Worm (Caenorhabditis elegans): ENCODE measurements around the gene K02F6.4.
"Not testable (repeated sequence)": the region's sequence is repeated elsewhere in the genome, so short reads cannot be mapped to it uniquely, and the experiment has no call there.

K02F6.4 gene

DNA sequence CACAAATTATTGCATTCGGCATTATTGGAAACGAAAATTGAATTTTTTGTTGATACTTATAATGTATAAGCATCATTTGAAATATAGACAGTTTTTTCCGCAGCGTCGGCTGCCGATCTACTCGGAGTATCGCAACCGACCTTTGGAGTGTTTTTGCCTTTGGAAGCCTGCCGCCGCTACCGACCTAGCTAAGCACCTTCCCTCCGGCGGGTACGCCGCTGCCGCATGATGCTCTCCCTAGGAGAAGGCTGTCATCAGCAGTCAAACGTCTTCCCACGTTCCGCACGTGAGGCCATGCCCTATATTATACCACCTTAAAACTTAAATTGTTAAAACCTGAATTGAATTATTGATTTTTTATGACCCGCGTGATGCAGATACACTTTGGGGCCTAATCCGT lies 19.8 kb upstream of the K02F6.4 start:
- TF ChIP-seq unc-130 (tag; optimal IDR thresholded peaks at IDR 0.05), result no peak

DNA sequence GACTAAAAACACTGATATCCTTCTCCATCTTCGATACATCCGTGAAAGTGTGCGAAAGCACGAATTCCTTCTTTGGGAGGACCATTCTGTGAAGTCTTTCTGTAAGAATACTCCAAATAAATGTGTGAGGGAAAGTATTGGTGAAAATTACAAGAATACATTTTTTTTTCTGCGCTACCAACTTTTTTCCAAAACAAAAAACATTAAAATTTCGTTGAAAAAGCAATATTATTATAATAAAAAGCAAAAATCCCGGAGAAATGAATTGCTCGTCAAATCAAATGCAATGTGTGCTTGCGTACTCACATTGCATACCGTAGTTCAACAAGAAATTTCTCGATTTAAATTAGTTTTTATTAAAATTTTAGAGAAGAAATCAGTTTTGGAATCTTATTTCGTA lies 16.3 kb upstream of the K02F6.4 start, which contains the start of gene bath-13:
Gene bath-13 (minus strand): TSS at position 101 of the 400 bp plus-strand sequence.
- TF ChIP-seq nhr-28 (tag; optimal IDR thresholded peaks at IDR 0.05) (no peak), unc-130 (tag; optimal IDR thresholded peaks at IDR 0.05) (no peak), nhr-90 (tag; optimal IDR thresholded peaks at IDR 0.05; ENCODE audit: poor library complexity) (no peak), snu-23 (GFP tag; optimal IDR thresholded peaks at IDR 0.05) (no peak), elt-3 (tag; optimal IDR thresholded peaks at IDR 0.05) (no peak), isw-1 (GFP tag; IDR thresholded peaks at IDR 0.05) (no peak), snpc-4 (tag; optimal IDR thresholded peaks at IDR 0.05) (no peak)

DNA sequence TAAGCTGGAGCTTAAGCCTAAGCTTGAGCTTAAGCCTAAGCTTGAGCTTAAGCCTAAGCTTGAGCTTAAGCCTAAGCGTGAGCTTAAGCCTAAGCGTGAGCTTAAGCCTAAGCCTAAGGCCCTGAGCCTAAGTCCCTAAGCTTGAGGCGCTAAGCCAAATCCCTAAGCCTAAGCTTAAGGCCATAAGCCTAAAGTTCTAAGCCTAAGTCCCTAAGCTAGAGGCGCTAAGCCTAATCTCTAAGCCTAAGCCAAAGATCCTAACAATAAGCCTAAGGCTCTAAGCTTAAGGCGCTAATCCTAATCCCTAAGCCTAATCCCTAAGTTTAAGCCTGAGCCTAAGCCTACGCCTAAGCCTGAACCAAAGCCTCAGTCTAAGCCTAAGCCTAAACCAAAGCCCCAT lies 12.6 kb upstream of the K02F6.4 start:
- no peak for TF ChIP-seq nhr-19 (GFP tag; conservative IDR thresholded peaks at IDR 0.05)
- TF ChIP-seq lin-39 (tag; optimal IDR thresholded peaks at IDR 0.05), result no peak
- no peak for TF ChIP-seq lir-3 (tag; optimal IDR thresholded peaks at IDR 0.05; ENCODE audit: poor library complexity)
- TF ChIP-seq dpl-1 (GFP tag; optimal IDR thresholded peaks at IDR 0.05), result no peak
- no peak for TF ChIP-seq pax-3 (tag; optimal IDR thresholded peaks at IDR 0.05)
- TF ChIP-seq nhr-28 (tag; optimal IDR thresholded peaks at IDR 0.05), result no peak
- TF ChIP-seq tbx-2 (tag; optimal IDR thresholded peaks at IDR 0.05), result no peak
- TF ChIP-seq isw-1 (GFP tag; IDR thresholded peaks at IDR 0.05), result no peak

DNA sequence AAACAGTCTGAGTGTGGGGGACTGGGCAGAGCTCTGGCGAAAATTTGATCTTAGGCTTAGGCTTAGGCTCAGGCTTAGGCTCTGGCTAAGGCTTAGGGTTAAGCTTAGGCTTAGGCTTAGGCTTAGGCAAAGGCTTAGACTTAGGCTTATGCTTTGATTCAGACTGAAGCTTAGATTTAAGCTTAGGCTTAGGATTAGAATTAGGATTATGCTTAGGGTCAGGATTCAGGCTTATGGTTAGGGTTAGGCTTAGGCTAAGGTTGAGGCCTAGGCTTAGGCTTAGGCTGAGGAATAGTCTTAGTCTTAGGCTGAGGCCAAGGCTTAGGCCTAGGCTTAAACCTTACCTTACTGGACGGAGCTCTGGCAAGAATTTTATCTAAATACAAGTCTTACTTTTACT lies 11.4 kb upstream of the K02F6.4 start:
- TF ChIP-seq hlh-17 (GFP tag; optimal IDR thresholded peaks at IDR 0.05; ENCODE audit: borderline replicate concordance) (no peak), mep-1 (tag; optimal IDR thresholded peaks at IDR 0.05) (no peak), unc-86 (tag; optimal IDR thresholded peaks at IDR 0.05) (no peak), alr-1 (tag; optimal IDR thresholded peaks at IDR 0.05; ENCODE audit: borderline replicate concordance) (no peak), pqm-1 (tag; optimal IDR thresholded peaks at IDR 0.05) (no peak), mdl-1 (tag; optimal IDR thresholded peaks at IDR 0.05) (no peak), swsn-7 (tag; optimal IDR thresholded peaks at IDR 0.05) (no peak), C16A3.4 (tag; optimal IDR thresholded peaks at IDR 0.05) (no peak), egl-13 (tag; optimal IDR thresholded peaks at IDR 0.05) (no peak), dpl-1 (GFP tag; optimal IDR thresholded peaks at IDR 0.05) (no peak), ceh-90 (tag; optimal IDR thresholded peaks at IDR 0.05) (no peak), dsc-1 (tag; optimal IDR thresholded peaks at IDR 0.05) (no peak)

DNA sequence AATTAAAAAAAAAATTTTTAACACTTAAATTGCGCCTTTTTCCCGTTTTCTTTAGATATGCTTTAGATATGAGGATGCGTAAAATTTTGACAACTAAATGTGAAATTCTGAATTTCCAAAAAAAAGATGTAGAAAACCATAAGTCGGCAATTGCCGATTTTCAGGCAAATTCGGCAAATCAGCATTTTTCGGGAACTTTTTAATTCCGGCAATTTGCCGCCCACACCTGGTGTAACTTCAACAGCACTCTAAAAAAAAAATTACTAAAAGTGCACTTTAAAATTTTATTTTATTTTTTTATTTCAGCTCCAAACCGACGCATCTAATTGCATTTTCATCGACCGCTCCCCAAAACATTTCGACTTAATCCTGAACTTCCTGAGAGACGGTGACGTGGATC lies 7.8 kb upstream of the K02F6.4 start, which contains the start of gene K02F6.6:
Gene K02F6.6 (plus strand): TSS at position 301 of the 400 bp plus-strand sequence.
- no peak for TF ChIP-seq nhr-47 (tag; optimal IDR thresholded peaks at IDR 0.05)
- TF ChIP-seq C04F5.9 (tag; optimal IDR thresholded peaks at IDR 0.05), result no peak
- no peak for TF ChIP-seq lin-15B (tag; optimal IDR thresholded peaks at IDR 0.05)
- TF ChIP-seq nhr-28 (tag; optimal IDR thresholded peaks at IDR 0.05), result no peak

DNA sequence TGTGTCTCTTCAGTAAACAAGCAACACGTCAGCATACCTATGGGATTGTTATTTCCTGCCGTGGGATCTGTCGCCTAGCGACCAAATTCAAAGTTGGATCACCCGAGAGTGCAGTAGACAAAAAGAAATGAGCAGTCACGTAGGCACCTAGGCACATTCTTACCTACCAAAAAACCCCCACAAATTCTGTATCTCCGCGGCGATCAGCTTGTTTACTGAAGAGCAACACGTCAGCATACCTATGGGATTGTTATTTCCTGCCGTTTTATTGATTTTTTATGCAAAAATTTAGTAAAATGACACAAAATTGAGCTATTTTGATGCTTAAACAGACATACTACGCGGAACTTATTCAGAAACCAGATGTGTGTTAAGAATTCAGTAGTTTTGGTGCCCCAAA lies 3.8 kb upstream of the K02F6.4 start, which contains the start of gene K02F6.5:
Gene K02F6.5 (plus strand): TSS at position 301 of the 400 bp plus-strand sequence.
- not testable (repeated sequence) for TF ChIP-seq nhr-76 (tag; optimal IDR thresholded peaks at IDR 0.05); Y116A8C.19 (tag; optimal IDR thresholded peaks at IDR 0.05; ENCODE audit: borderline replicate concordance); zip-4 (GFP tag; optimal IDR thresholded peaks at IDR 0.05)

DNA sequence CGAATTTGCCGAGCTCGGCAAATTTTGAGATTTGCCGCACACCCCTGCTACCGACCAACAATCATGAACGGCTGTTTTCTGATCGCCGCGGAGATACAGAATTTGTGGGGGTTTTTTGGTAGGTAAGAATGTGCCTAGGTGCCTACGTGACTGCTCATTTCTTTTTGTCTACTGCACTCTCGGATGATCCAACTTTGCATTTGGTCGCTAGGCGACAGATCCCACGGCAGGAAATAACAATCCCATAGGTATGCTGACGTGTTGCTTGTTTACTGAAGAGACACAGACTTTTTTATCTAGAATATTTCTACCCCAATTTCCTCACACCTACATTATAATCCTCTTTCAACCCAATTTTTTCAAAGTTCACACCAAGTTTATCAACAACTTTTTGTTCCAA lies 3.3 kb upstream of the K02F6.4 start, which contains the start of gene K02F6.8:
Gene K02F6.8 (minus strand): TSS at position 101 of the 400 bp plus-strand sequence.
- not testable (repeated sequence) for TF ChIP-seq hpl-2 (GFP tag; optimal IDR thresholded peaks at IDR 0.05); ama-1 (optimal IDR thresholded peaks at IDR 0.05); C16A3.4 (tag; optimal IDR thresholded peaks at IDR 0.05)

Data from whole organism, L1 larva.